Fruit fly (Drosophila melanogaster) whole organism: ENCODE measurements around the gene CG17819.

Experiments
- CG8478 ChIP-seq: fragments of >200 bp; optimal IDR thresholded peaks from 2 replicates; lab custom pipeline; 2018; ENCODE audit warnings: inconsistent platforms
- Dll ChIP-seq: fragments of >200 bp; optimal IDR thresholded peaks from 2 replicates; lab custom pipeline; 2017
- EcR ChIP-seq, 2 experiments: fragments of >200 bp; optimal IDR thresholded peaks; 2 replicates each; lab custom pipeline; 2017; ENCODE audit warnings: missing biosample characterization in 2 of 2, missing genetic modification characterization in 2 of 2, missing genetic modification reagents in 2 of 2
- pan ChIP-seq: fragments of >200 bp; optimal IDR thresholded peaks from 2 replicates; lab custom pipeline; 2017
- psq ChIP-seq: fragments of >200 bp; optimal IDR thresholded peaks from 2 replicates; lab custom pipeline; 2017
- usp ChIP-seq: fragments of >200 bp; optimal IDR thresholded peaks from 2 replicates; lab custom pipeline; 2017; ENCODE audit warnings: missing biosample characterization, missing genetic modification characterization, mixed read lengths

- TF ChIP-seq psq (lab: Kevin White, UChicago), result no peak
- TF ChIP-seq usp (GFP tag; lab: Kevin White, UChicago), result no peak
- TF ChIP-seq pan (lab: Kevin White, UChicago), result no peak
- TF ChIP-seq CG8478 (lab: Kevin White, UChicago), result no peak
- no peak for TF ChIP-seq EcR (GFP tag; optimal IDR thresholded peaks at IDR 0.05; lab: Kevin White, UChicago)
- TF ChIP-seq Dll, result no peak
Measured at dm6 chr3R:21855469-21855826, 29.9 kb downstream of the CG17819 start.
